Fruit fly (Drosophila melanogaster) whole organism, larva: ENCODE measurements around the gene CG17068.
"Not testable (repeated sequence)": the region's sequence is repeated elsewhere in the genome, so short reads cannot be mapped to it uniquely, and the experiment has no call there.

ENCODE experiments used
- noc ChIP-seq: fragments of 200-800 bp; sonication (Bioruptor generic); optimal IDR thresholded peaks from 3 replicates; lab custom pipeline; 2019; ENCODE audit warnings: missing biosample characterization, mild to moderate bottlenecking, missing genetic modification characterization, moderate library complexity

The CG17068 gene

DNA sequence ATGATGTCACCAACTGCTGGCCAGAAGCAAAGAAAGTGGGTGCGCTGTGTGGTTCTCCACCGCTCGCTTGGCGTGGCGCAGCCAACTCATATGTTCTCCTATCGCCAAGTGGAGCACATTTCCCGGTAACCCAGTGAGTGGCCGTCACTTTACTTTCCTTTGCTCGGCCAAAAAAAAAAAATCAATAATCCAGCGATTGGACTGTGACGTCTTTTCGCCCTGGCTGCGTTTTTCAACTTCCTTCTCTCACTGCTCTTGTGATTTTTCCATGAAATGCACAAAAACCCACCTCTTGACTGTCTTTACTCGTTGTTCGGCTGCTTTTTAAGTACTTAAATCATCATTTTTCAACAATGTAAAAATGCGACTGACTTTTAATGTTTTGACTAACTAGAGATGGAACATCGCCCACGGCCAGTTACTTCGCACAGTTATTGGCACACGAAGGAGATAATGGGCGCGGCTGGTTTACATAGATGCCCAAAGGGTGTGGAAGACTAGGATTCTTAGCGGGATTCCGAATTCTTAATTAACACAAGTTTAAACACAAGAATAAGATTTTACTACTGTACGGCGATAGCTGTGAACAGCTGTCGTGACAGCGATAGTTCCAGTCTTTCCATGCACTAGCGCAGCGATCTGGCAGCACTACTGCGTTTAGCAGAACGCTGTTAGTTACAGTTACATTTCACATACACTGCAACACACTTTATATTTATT lies 14.9 kb downstream of the CG17068 start, which contains the start of gene sw:
Gene sw, minus strand, starts transcription at position 589 of the 720 bp plus-strand sequence.
- TF ChIP-seq noc (tag; lab: Kevin White, UChicago): peak; percentile 38

DNA sequence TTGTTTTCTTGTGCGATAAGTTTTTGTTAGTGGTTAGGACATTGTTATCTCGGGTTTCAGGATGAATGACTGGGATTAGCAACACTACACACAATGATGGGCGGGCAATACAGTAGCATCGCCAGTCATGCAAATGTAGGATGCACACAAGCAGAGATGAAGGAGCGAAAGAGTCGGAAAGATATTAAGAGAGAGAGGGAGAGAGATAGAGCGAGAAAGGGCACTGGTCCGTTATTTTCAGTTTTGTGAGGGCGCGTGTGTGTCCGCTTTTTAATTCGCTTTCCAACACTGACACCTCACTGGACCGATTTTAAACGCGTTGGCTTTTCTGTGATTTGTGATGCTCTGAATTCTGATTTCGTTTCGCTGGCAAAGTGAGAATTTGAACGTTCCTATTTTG lies 19.2 kb downstream of the CG17068 start:
- no peak for TF ChIP-seq noc (tag; lab: Kevin White, UChicago)

DNA sequence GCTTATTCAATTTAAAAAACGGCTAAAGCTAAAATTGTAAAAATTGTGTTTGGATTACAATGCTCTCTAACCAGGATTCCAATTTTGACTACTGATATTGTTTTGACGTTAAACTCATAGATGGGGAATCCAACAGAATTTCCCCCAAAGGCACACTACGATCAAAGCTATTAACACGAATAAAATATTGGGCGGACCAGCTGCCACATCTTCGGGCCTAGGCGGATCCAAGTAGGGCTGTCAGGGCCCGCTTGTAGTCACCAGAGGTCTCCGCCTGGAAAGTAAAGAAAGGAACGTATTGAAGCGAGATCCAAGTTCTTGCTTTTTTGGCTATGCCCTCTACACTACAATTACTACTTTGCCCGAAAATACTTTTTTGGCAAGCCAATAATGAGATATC lies 26.0 kb downstream of the CG17068 start, which contains the start of gene Sdic4:
Gene Sdic4, minus strand, starts transcription at position 101 of the 400 bp plus-strand sequence.
- not testable (repeated sequence) for TF ChIP-seq noc (tag; lab: Kevin White, UChicago)

DNA sequence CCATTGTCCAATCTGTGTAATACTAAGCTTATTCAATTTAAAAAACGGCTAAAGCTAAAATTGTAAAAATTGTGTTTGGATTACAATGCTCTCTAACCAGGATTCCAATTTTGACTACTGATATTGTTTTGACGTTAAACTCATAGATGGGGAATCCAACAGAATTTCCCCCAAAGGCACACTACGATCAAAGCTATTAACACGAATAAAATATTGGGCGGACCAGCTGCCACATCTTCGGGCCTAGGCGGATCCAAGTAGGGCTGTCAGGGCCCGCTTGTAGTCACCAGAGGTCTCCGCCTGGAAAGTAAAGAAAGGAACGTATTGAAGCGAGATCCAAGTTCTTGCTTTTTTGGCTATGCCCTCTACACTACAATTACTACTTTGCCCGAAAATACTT lies 33.7 kb downstream of the CG17068 start, which contains the start of gene SdicC:
Gene SdicC, minus strand, starts transcription at position 101 of the 400 bp plus-strand sequence.
- TF ChIP-seq noc (tag; lab: Kevin White, UChicago): not testable (repeated sequence)

DNA sequence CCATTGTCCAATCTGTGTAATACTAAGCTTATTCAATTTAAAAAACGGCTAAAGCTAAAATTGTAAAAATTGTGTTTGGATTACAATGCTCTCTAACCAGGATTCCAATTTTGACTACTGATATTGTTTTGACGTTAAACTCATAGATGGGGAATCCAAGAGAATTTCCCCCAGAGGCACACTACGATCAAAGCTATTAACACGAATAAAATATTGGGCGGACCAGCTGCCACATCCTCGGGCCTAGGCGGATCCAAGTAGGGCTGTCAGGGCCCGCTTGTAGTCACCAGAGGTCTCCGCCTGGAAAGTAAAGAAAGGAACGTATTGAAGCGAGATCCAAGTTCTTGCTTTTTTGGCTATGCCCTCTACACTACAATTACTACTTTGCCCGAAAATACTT lies 41.4 kb downstream of the CG17068 start, which contains the start of gene SdicB:
Gene SdicB, minus strand, starts transcription at position 101 of the 400 bp plus-strand sequence.
- not testable (repeated sequence) for TF ChIP-seq noc (tag; lab: Kevin White, UChicago)

DNA sequence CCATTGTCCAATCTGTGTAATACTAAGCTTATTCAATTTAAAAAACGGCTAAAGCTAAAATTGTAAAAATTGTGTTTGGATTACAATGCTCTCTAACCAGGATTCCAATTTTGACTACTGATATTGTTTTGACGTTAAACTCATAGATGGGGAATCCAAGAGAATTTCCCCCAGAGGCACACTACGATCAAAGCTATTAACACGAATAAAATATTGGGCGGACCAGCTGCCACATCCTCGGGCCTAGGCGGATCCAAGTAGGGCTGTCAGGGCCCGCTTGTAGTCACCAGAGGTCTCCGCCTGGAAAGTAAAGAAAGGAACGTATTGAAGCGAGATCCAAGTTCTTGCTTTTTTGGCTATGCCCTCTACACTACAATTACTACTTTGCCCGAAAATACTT lies 49.1 kb downstream of the CG17068 start, which contains the start of gene SdicA:
Gene SdicA, minus strand, starts transcription at position 101 of the 400 bp plus-strand sequence.
- not testable (repeated sequence) for TF ChIP-seq noc (tag; lab: Kevin White, UChicago)
